Worm (Caenorhabditis elegans) whole organism, L4/young adult: ENCODE results near the gene dgk-4.

Source experiments
- W03F9.2 ChIP-seq: fragments of 150-350 bp; optimal IDR thresholded peaks from 2 replicates; lab custom pipeline; 2014; ENCODE audit warnings: missing biosample characterization, missing genetic modification characterization
- him-1 ChIP-seq: sonication (generic microtip); optimal IDR thresholded peaks from 2 replicates; lab custom pipeline; 2016; ENCODE audit warnings: missing genotype, missing genetic modification reagents, missing genetic modification characterization, missing compliant biosample characterization

- TF ChIP-seq him-1 (tag; lab: Kevin White, UChicago), result no peak
- no peak for TF ChIP-seq W03F9.2 (tag; lab: Kevin White, UChicago)
These were observed 15.8 kb upstream of the dgk-4 start for ce11 chrIV:8615314-8615713.
